Fruit fly (Drosophila melanogaster): ENCODE data around the gene CG12288.

DNA sequence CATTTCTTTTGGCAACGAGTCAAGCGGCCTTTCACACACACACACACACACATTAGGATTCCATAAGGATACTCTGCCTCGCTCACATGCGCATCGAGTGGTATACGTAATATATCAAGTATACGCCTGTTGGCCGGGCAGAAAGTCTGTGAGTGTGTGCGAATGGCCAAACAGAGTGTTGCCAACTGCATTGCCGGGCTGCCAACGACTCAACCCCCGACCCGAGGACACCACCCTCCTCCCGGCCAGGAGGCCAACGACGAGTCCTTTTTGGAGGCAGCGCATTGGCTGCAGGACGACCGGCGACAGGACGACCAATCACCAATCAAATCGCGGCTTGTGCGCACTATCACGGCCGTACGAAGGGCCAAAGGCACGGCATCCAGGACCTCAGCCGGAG, 24.3 kb downstream of the CG12288 start:
- TF ChIP-seq CG14710 (tag; optimal IDR thresholded peaks at IDR 0.05) (no peak), kay (GFP tag; optimal IDR thresholded peaks at IDR 0.05) (no peak), CoRest (tag; optimal IDR thresholded peaks at IDR 0.05) (no peak), Ptx1 (GFP tag; IDR thresholded peaks at IDR 0.05) (no peak), CG7357 (GFP tag; IDR thresholded peaks at IDR 0.05) (no peak), MESR4 (GFP tag; optimal IDR thresholded peaks at IDR 0.05) (no peak), CG7786 (GFP tag; optimal IDR thresholded peaks at IDR 0.05) (no peak)

Data from whole organism, embryonic.